Worm (Caenorhabditis elegans) whole organism, L3 larva: ENCODE measurements around the gene aat-8.

ENCODE experiments used
- ama-1 ChIP-seq: fragments of 150-350 bp; optimal IDR thresholded peaks from 2 replicates; lab custom pipeline; 2018
- skn-1 ChIP-seq: fragments of 150-350 bp; optimal IDR thresholded peaks from 2 replicates; lab custom pipeline; 2014; ENCODE audit warnings: missing biosample characterization, missing genetic modification characterization

DNA sequence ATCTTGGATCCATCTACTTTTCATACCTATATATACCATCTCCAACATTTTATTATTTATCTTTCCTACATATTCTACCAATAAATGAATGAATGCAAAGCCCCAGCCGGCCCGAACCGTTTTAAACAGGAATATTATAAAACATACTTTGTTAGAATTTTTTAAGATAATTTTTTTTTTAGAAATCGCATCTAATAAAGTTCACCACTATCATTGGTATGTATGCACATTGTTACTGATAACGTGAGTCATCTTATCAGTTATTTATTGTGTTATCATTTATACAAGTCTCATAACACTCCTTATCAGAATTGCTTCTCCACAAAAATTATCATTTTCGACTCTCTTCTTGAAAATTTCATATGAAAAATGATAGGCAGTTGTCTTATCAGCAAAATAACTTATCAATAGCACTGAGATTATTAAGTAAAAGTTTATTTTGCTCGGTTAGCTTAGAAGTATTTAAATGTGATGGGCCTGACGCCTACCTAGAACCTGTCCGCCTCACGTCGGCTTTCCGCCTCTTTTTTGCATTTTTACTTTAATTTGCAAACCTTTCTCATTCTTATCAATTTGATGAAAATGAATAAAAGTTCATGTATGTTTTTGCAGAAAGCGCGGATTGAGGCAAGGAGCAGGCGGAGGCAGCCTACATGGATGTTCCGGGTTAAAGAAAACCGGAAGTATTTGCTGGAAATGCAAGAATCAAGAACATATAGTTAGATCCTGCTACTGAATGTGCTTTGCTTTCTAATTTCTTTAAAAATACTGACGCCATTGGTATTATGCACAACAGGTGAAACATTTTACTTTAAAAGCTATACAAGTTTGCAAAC lies 35.1 kb upstream of the aat-8 start, which contains the start of gene srz-62:
- no peak for TF ChIP-seq ama-1 (lab: Kevin White, UChicago)
- TF ChIP-seq skn-1 (tag; lab: Kevin White, UChicago), result no peak
